Worm (Caenorhabditis elegans): ENCODE data around the gene C46F11.6.

DNA sequence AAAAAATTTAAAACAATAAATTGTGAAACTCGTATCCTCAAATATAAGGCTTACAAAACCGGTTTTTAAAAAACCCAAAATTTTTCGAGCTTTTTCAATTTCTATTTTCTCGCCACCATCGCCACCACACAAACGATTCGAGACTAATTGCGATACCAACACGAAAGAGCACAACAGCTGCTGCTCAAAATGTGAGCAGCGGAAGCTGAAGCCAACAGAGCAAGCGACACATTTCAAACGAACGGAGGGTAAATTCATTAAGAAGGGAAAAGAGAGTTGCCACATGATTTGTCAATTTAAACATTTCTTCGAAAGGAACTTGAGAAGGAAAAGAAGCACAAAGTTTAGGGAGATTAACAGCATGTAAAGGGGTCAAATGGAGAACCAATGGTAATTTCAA, 8.8 kb upstream of the C46F11.6 start:
- no peak for TF ChIP-seq hpl-2 (GFP tag; optimal IDR thresholded peaks at IDR 0.05)
- no peak for TF ChIP-seq nhr-28 (tag; optimal IDR thresholded peaks at IDR 0.05)
- TF ChIP-seq blmp-1 (tag; optimal IDR thresholded peaks at IDR 0.05) = no peak
- no peak for TF ChIP-seq ceh-82 (tag; optimal IDR thresholded peaks at IDR 0.05)
- TF ChIP-seq skn-1 (tag; optimal IDR thresholded peaks at IDR 0.05) = no peak
- no peak for TF ChIP-seq elt-3 (tag; optimal IDR thresholded peaks at IDR 0.05)
- no peak for TF ChIP-seq fkh-4 (tag; optimal IDR thresholded peaks at IDR 0.05; ENCODE audit: borderline replicate concordance)

Measured in whole organism, L1 larva.